Worm (Caenorhabditis elegans) whole organism, L1 larva: Measurements from ENCODE around the gene vps-54.
A peak's percentile ranks its signal among the peaks of the same experiment; 100 is the strongest.

ENCODE experiments used
- C04F5.9 ChIP-seq: sonication (generic microtip); optimal IDR thresholded peaks from 2 replicates; lab custom pipeline; 2016; ENCODE audit warnings: missing genetic modification characterization, missing compliant biosample characterization
- C16A3.4 ChIP-seq: fragments of 150-350 bp; optimal IDR thresholded peaks from 2 replicates; lab custom pipeline; 2014; ENCODE audit warnings: missing biosample characterization, missing genetic modification characterization
- blmp-1 ChIP-seq: fragments of 150-350 bp; optimal IDR thresholded peaks from 2 replicates; lab custom pipeline; 2014; ENCODE audit warnings: missing biosample characterization, missing genetic modification characterization
- ceh-8 ChIP-seq: fragments of 200-800 bp; sonication (Bioruptor generic); optimal IDR thresholded peaks from 2 replicates; lab custom pipeline; 2018; ENCODE audit warnings: mild to moderate bottlenecking, missing genetic modification characterization, moderate library complexity, missing compliant biosample characterization
- ceh-90 ChIP-seq: sonication (generic microtip); optimal IDR thresholded peaks from 2 replicates; lab custom pipeline; 2016; ENCODE audit warnings: missing genetic modification characterization, missing compliant biosample characterization
- ces-1 ChIP-seq: fragments of 150-350 bp; optimal IDR thresholded peaks from 2 replicates; lab custom pipeline; 2014; ENCODE audit warnings: missing biosample characterization, missing genetic modification reagents, missing genetic modification characterization
- dpl-1 ChIP-seq, 3 experiments: fragments of 150-350 bp in 2 of 3; sonication (generic microtip) in 1 of 3; optimal IDR thresholded peaks; 2 replicates each; lab custom pipeline; 2014 to 2017; ENCODE audit warnings: missing biosample characterization in 3 of 3, missing genetic modification characterization in 3 of 3, missing genetic modification reagents in 3 of 3
- efl-1 ChIP-seq, 4 experiments: fragments of 150-350 bp; optimal IDR thresholded peaks in 3 of 4; peaks in 1 of 4; 1 replicate in 1 of 4; 2 replicates in 3 of 4; lab custom pipeline; 2014; ENCODE audit warnings: missing biosample characterization in 2 of 4, missing genetic modification characterization in 2 of 4, missing genetic modification reagents in 2 of 4
- egl-13 ChIP-seq: sonication (generic microtip); optimal IDR thresholded peaks from 2 replicates; lab custom pipeline; 2016; ENCODE audit warnings: missing genotype, missing genetic modification reagents, missing genetic modification characterization, missing compliant biosample characterization
- elt-2 ChIP-seq: sonication (generic microtip); optimal IDR thresholded peaks from 2 replicates; lab custom pipeline; 2016; ENCODE audit warnings: missing genetic modification characterization, mild to moderate bottlenecking, inconsistent platforms, missing compliant biosample characterization, missing genetic modification reagents
- elt-3 ChIP-seq, 6 experiments: fragments of 150-350 bp in 1 of 6; sonication (generic microtip); optimal IDR thresholded peaks; 2 replicates each; lab custom pipeline; 2017 to 2018; ENCODE audit warnings: missing biosample characterization in 6 of 6, missing genetic modification characterization in 6 of 6, inconsistent platforms in 1 of 6
- ets-5 ChIP-seq: fragments of 200-800 bp; sonication (Bioruptor generic); IDR thresholded peaks from 2 replicates; pipeline ENCODE4 v1.3.6; 2022; ENCODE audit warnings: missing genetic modification characterization, missing compliant biosample characterization
- grh-1 ChIP-seq: fragments of 200-800 bp; sonication (Bioruptor generic); IDR thresholded peaks from 2 replicates; pipeline ENCODE4 v1.3.6; 2022; ENCODE audit warnings: missing genetic modification reagents, missing genetic modification characterization, missing compliant biosample characterization
- hlh-17 ChIP-seq: fragments of 200-800 bp; sonication (Bioruptor generic); optimal IDR thresholded peaks from 2 replicates; lab custom pipeline; 2018; ENCODE audit warnings: missing genetic modification characterization, mild to moderate bottlenecking, missing compliant biosample characterization, moderate library complexity, borderline replicate concordance
- hlh-4 ChIP-seq: sonication (generic microtip); optimal IDR thresholded peaks from 2 replicates; lab custom pipeline; 2016; ENCODE audit warnings: mild to moderate bottlenecking, missing genetic modification characterization, missing compliant biosample characterization
- isw-1 ChIP-seq: fragments of 200-800 bp; sonication (Bioruptor generic); IDR thresholded peaks from 2 replicates; pipeline ENCODE4 v1.3.6; 2022; ENCODE audit warnings: missing genetic modification characterization, missing compliant biosample characterization
- lin-14 ChIP-seq: fragments of 200-800 bp; sonication (Bioruptor generic); optimal IDR thresholded peaks from 2 replicates; lab custom pipeline; 2018; ENCODE audit warnings: mild to moderate bottlenecking, missing genetic modification characterization, moderate library complexity, missing compliant biosample characterization
- lin-15B ChIP-seq: fragments of 150-350 bp; sonication (generic microtip); optimal IDR thresholded peaks from 3 replicates; lab custom pipeline; 2014; ENCODE audit warnings: missing biosample characterization, missing genetic modification characterization
- mab-9 ChIP-seq: fragments of 200-800 bp; sonication (Bioruptor generic); IDR thresholded peaks from 2 replicates; pipeline ENCODE4 v1.3.6; 2022; ENCODE audit warnings: missing genetic modification reagents, missing genetic modification characterization, missing compliant biosample characterization
- mep-1 ChIP-seq: fragments of 150-350 bp; optimal IDR thresholded peaks from 2 replicates; lab custom pipeline; 2014; ENCODE audit warnings: missing biosample characterization, missing genetic modification characterization
- nhr-11 ChIP-seq: fragments of 150-350 bp; optimal IDR thresholded peaks from 2 replicates; lab custom pipeline; 2014; ENCODE audit warnings: missing biosample characterization, missing genetic modification characterization
- nhr-19 ChIP-seq: fragments of 200-800 bp; sonication (Bioruptor generic); conservative IDR thresholded peaks from 2 replicates; pipeline ENCODE4 v1.3.6; 2022; ENCODE audit warnings: missing genetic modification characterization, missing compliant biosample characterization
- nhr-20 ChIP-seq: sonication (generic microtip); optimal IDR thresholded peaks from 2 replicates; lab custom pipeline; 2016; ENCODE audit warnings: mild to moderate bottlenecking, missing genetic modification characterization, missing compliant biosample characterization
- nhr-237 ChIP-seq: fragments of 150-350 bp; optimal IDR thresholded peaks from 2 replicates; lab custom pipeline; 2014; ENCODE audit warnings: missing biosample characterization, missing genetic modification characterization
- nhr-28 ChIP-seq: fragments of 150-350 bp; optimal IDR thresholded peaks from 2 replicates; lab custom pipeline; 2014; ENCODE audit warnings: missing biosample characterization, missing genetic modification characterization
- nhr-47 ChIP-seq: sonication (generic microtip); optimal IDR thresholded peaks from 2 replicates; lab custom pipeline; 2016; ENCODE audit warnings: mild to moderate bottlenecking, missing genetic modification characterization, moderate library complexity, missing compliant biosample characterization
- nhr-71 ChIP-seq: sonication (generic microtip); optimal IDR thresholded peaks from 2 replicates; lab custom pipeline; 2016; ENCODE audit warnings: mild to moderate bottlenecking, missing genetic modification characterization, moderate library complexity, missing compliant biosample characterization
- nhr-76 ChIP-seq: sonication (generic microtip); optimal IDR thresholded peaks from 2 replicates; lab custom pipeline; 2017; ENCODE audit warnings: missing biosample characterization, missing genetic modification characterization
- nhr-84 ChIP-seq: sonication (generic microtip); optimal IDR thresholded peaks from 2 replicates; lab custom pipeline; 2017; ENCODE audit warnings: missing biosample characterization, missing genetic modification characterization
- nhr-85 ChIP-seq: sonication (generic microtip); peaks from one replicate; lab custom pipeline; 2016; ENCODE audit warnings: missing genetic modification characterization, inconsistent platforms, missing compliant biosample characterization
- pax-3 ChIP-seq: fragments of 200-800 bp; sonication (Bioruptor generic); optimal IDR thresholded peaks from 2 replicates; lab custom pipeline; 2018; ENCODE audit warnings: mild to moderate bottlenecking, missing genetic modification characterization, moderate library complexity, missing compliant biosample characterization
- pqm-1 ChIP-seq: sonication (generic microtip); optimal IDR thresholded peaks from 3 replicates; lab custom pipeline; 2017; ENCODE audit warnings: missing biosample characterization, missing genetic modification characterization
- rnt-1 ChIP-seq: sonication (generic microtip); optimal IDR thresholded peaks from 2 replicates; lab custom pipeline; 2016; ENCODE audit warnings: mild to moderate bottlenecking, missing genetic modification characterization, moderate library complexity, missing compliant biosample characterization
- snpc-4 ChIP-seq: fragments of 150-350 bp; optimal IDR thresholded peaks from 2 replicates; lab custom pipeline; 2014; ENCODE audit warnings: missing biosample characterization, missing genetic modification characterization
- sup-37 ChIP-seq: fragments of 200-800 bp; sonication (Bioruptor generic); optimal IDR thresholded peaks from 2 replicates; lab custom pipeline; 2018; ENCODE audit warnings: mild to moderate bottlenecking, missing genetic modification characterization, missing compliant biosample characterization
- unc-130 ChIP-seq: fragments of 150-350 bp; optimal IDR thresholded peaks from 2 replicates; lab custom pipeline; 2017; ENCODE audit warnings: missing biosample characterization, missing genetic modification characterization, inconsistent platforms
- unc-86 ChIP-seq: sonication (generic microtip); optimal IDR thresholded peaks from 2 replicates; lab custom pipeline; 2016; ENCODE audit warnings: missing genetic modification characterization, missing compliant biosample characterization
- unc-98 ChIP-seq: fragments of 200-800 bp; sonication (Bioruptor generic); IDR thresholded peaks from 2 replicates; pipeline ENCODE4 v1.3.6; 2022; ENCODE audit warnings: missing genetic modification characterization, missing compliant biosample characterization
- vab-15 ChIP-seq: sonication (generic microtip); optimal IDR thresholded peaks from 2 replicates; lab custom pipeline; 2017; ENCODE audit warnings: missing genotype, mild to moderate bottlenecking, missing genetic modification characterization, missing compliant biosample characterization
- xbp-1 ChIP-seq: sonication (generic microtip); optimal IDR thresholded peaks from 2 replicates; lab custom pipeline; 2016; ENCODE audit warnings: missing genetic modification characterization, missing compliant biosample characterization
- zag-1 ChIP-seq: fragments of 150-350 bp; optimal IDR thresholded peaks from 2 replicates; lab custom pipeline; 2014; ENCODE audit warnings: missing biosample characterization, missing genetic modification characterization
- ztf-4 ChIP-seq: fragments of 150-350 bp; optimal IDR thresholded peaks from 2 replicates; lab custom pipeline; 2014; ENCODE audit warnings: missing biosample characterization, missing genetic modification characterization

vps-54 gene

ce11 chrV:10557676-10558075 lies 18.5 kb downstream of the vps-54 start, which contains the start of gene best-14:
Gene best-14, plus strand, starts transcription at chrV:10557976.
- no peak for TF ChIP-seq pqm-1 (tag; lab: Kevin White, UChicago)
- TF ChIP-seq blmp-1 (tag; lab: Kevin White, UChicago): peak; percentile 64
- TF ChIP-seq lin-14 (GFP tag; lab: Kevin White, UChicago): peak; percentile 10
- TF ChIP-seq, all 84 proteins: peak for 2

ce11 chrV:10557094-10557493 lies 19.1 kb downstream of the vps-54 start:
- TF ChIP-seq mab-9 (GFP tag; lab: Robert Waterston, UW): no peak
- TF ChIP-seq mep-1 (tag; lab: Kevin White, UChicago): no peak
- no peak for TF ChIP-seq ceh-8 (GFP tag; lab: Kevin White, UChicago)
- peak in 1 of 3 experiments; percentile 14 for TF ChIP-seq dpl-1 (GFP tag; optimal IDR thresholded peaks at IDR 0.05; lab: Kevin White, UChicago)
- TF ChIP-seq C16A3.4 (tag; lab: Kevin White, UChicago): peak; percentile 9
- peak; percentile 87 for TF ChIP-seq nhr-85 (tag; lab: Kevin White, UChicago)
- TF ChIP-seq nhr-47 (tag; lab: Kevin White, UChicago): no peak
- TF ChIP-seq elt-3 (tag; optimal IDR thresholded peaks at IDR 0.05; lab: Kevin White, UChicago): peak in 5 of 6 experiments; percentile 45 to 80 (median 69)
- no peak for TF ChIP-seq nhr-237
- TF ChIP-seq efl-1 (optimal IDR thresholded peaks at IDR 0.05; lab: Kevin White, UChicago): no peak
- TF ChIP-seq efl-1 (GFP tag; optimal IDR thresholded peaks at IDR 0.05 in 1 of 2; lab: Kevin White, UChicago): peak in 1 of 2 experiments; percentile 67
- no peak for TF ChIP-seq unc-86
- no peak for TF ChIP-seq C04F5.9
- no peak for TF ChIP-seq nhr-76 (tag; lab: Kevin White, UChicago)
- no peak for TF ChIP-seq nhr-11 (tag; lab: Kevin White, UChicago)
- TF ChIP-seq snpc-4: no peak
- TF ChIP-seq sup-37: no peak
- TF ChIP-seq grh-1 (GFP tag; lab: Robert Waterston, UW): 0 out of 2 replicates have a peak, but pooled peaks have one; percentile 19
- TF ChIP-seq hlh-4 (tag; lab: Kevin White, UChicago): no peak
- TF ChIP-seq rnt-1: no peak
- TF ChIP-seq nhr-20: peak; percentile 48
- no peak for TF ChIP-seq nhr-28
- TF ChIP-seq unc-98 (GFP tag; lab: Robert Waterston, UW): no peak
- TF ChIP-seq hlh-17 (GFP tag; lab: Kevin White, UChicago): no peak
- no peak for TF ChIP-seq lin-15B (tag; lab: Kevin White, UChicago)
- no peak for TF ChIP-seq egl-13 (tag; lab: Kevin White, UChicago)
- no peak for TF ChIP-seq zag-1
- TF ChIP-seq ces-1: no peak
- TF ChIP-seq nhr-71: peak; percentile 41
- peak; percentile 57 for TF ChIP-seq unc-130 (tag; lab: Kevin White, UChicago)
- TF ChIP-seq nhr-19 (GFP tag; lab: Robert Waterston, UW): peak; percentile 7; the same call in 1 of the 2 replicates
- peak; percentile 71 for TF ChIP-seq vab-15 (tag; lab: Kevin White, UChicago)
- TF ChIP-seq ets-5: no peak
- no peak for TF ChIP-seq elt-2 (tag; lab: Kevin White, UChicago)
- no peak for TF ChIP-seq pax-3 (tag; lab: Kevin White, UChicago)
- TF ChIP-seq blmp-1 (tag; lab: Kevin White, UChicago): peak; percentile 90
- TF ChIP-seq ztf-4: no peak
- no peak for TF ChIP-seq isw-1
- TF ChIP-seq, all 84 proteins: peak for 12

ce11 chrV:10556362-10556761 lies 19.9 kb downstream of the vps-54 start:
- TF ChIP-seq grh-1 (GFP tag; lab: Robert Waterston, UW): peak; percentile 42; the same call in 1 of the 2 replicates
- TF ChIP-seq nhr-71: no peak
- no peak for TF ChIP-seq xbp-1
- no peak for TF ChIP-seq rnt-1
- no peak for TF ChIP-seq C16A3.4 (tag; lab: Kevin White, UChicago)
- TF ChIP-seq ceh-90 (tag; lab: Kevin White, UChicago): no peak
- no peak for TF ChIP-seq unc-86
- TF ChIP-seq nhr-85 (tag; lab: Kevin White, UChicago): peak; percentile 72
- no peak for TF ChIP-seq egl-13 (tag; lab: Kevin White, UChicago)
- no peak for TF ChIP-seq nhr-84
- TF ChIP-seq pqm-1 (tag; lab: Kevin White, UChicago): no peak
- TF ChIP-seq pax-3 (tag; lab: Kevin White, UChicago): no peak
- TF ChIP-seq ets-5: no peak
- TF ChIP-seq, all 84 proteins: peak for 2
